Comparison of ENCODE assay signal across 5 worm cellular contexts in genomic region chrV:13396426-13396825, ce11.
TF ChIP-seq lines count a peak whose summit lies in the region.

No protein-coding gene starts in this region.

TF ChIP-seq in whole organism, L1 larva, 84 proteins besides CTCF, POLR2A, EP300 and RAD21:
- TF ChIP-seq rnt-1 (tag; optimal IDR thresholded peaks at IDR 0.05; lab: Kevin White, UChicago) = peak; percentile 13
- no peak for TF ChIP-seq lir-3 (tag; optimal IDR thresholded peaks at IDR 0.05; lab: Kevin White, UChicago; ENCODE audit: poor library complexity)
- TF ChIP-seq nhr-47 (tag; optimal IDR thresholded peaks at IDR 0.05; lab: Kevin White, UChicago) = peak; percentile 12
- peak; percentile 16; the same call in 1 of the 2 replicates for TF ChIP-seq mab-9 (GFP tag; IDR thresholded peaks at IDR 0.05; lab: Robert Waterston, UW)
- TF ChIP-seq ztf-11 (tag; optimal IDR thresholded peaks at IDR 0.05; lab: Kevin White, UChicago) = peak in 1 of 2 experiments; percentile 18
- TF ChIP-seq nhr-19 (GFP tag; conservative IDR thresholded peaks at IDR 0.05; lab: Robert Waterston, UW) = 0 out of 2 replicates have a peak, but pooled peaks have one; percentile 7
- no peak for TF ChIP-seq vab-15 (tag; optimal IDR thresholded peaks at IDR 0.05; lab: Kevin White, UChicago)
- peak; percentile 54 for TF ChIP-seq dsc-1 (tag; optimal IDR thresholded peaks at IDR 0.05; lab: Kevin White, UChicago)
- TF ChIP-seq efl-1 (optimal IDR thresholded peaks at IDR 0.05; lab: Kevin White, UChicago) = no peak
- peak in 1 of 2 experiments; percentile 86 for TF ChIP-seq efl-1 (GFP tag; optimal IDR thresholded peaks at IDR 0.05 in 1 of 2; lab: Kevin White, UChicago)
- TF ChIP-seq lin-14 (GFP tag; optimal IDR thresholded peaks at IDR 0.05; lab: Kevin White, UChicago) = peak; percentile 79
- TF ChIP-seq tbx-2 (tag; optimal IDR thresholded peaks at IDR 0.05; lab: Kevin White, UChicago) = peak; percentile 10

TF ChIP-seq in whole organism, L3 larva, 47 proteins besides CTCF, POLR2A, EP300 and RAD21:
- TF ChIP-seq hmg-11 (tag; optimal IDR thresholded peaks at IDR 0.05; lab: Kevin White, UChicago) = peak; percentile 30
- TF ChIP-seq lin-39 (tag; optimal IDR thresholded peaks at IDR 0.05; lab: Kevin White, UChicago) = peak; percentile 21
- no peak for TF ChIP-seq R02D3.7 (tag; optimal IDR thresholded peaks at IDR 0.05; lab: Kevin White, UChicago)
- peak; percentile 38 for TF ChIP-seq nfya-1 (tag; optimal IDR thresholded peaks at IDR 0.05; lab: Kevin White, UChicago; ENCODE audit: insufficient read depth)
- no peak for TF ChIP-seq zag-1 (tag; optimal IDR thresholded peaks at IDR 0.05; lab: Kevin White, UChicago)
- TF ChIP-seq mdl-1 (tag; optimal IDR thresholded peaks at IDR 0.05; lab: Kevin White, UChicago) = no peak
- TF ChIP-seq elt-2 (tag; optimal IDR thresholded peaks at IDR 0.05; lab: Kevin White, UChicago) = no peak
- TF ChIP-seq jun-1 (tag; optimal IDR thresholded peaks at IDR 0.05; lab: Kevin White, UChicago) = no peak
- TF ChIP-seq nhr-77 (tag; optimal IDR thresholded peaks at IDR 0.05; lab: Kevin White, UChicago) = no peak
- no peak for TF ChIP-seq nhr-23 (tag; optimal IDR thresholded peaks at IDR 0.05; lab: Kevin White, UChicago)
- TF ChIP-seq fkh-2 (tag; optimal IDR thresholded peaks at IDR 0.05; lab: Kevin White, UChicago) = no peak
- TF ChIP-seq ceh-16 (tag; optimal IDR thresholded peaks at IDR 0.05; lab: Kevin White, UChicago) = no peak
TF ChIP-seq in whole organism, L3 larva: peak in this region for 3.

TF ChIP-seq in whole organism, early embryonic, 17 proteins besides CTCF, POLR2A, EP300 and RAD21:
- TF ChIP-seq tra-4 (tag; optimal IDR thresholded peaks at IDR 0.05; lab: Kevin White, UChicago) = no peak
- TF ChIP-seq F13C5.2 (tag; optimal IDR thresholded peaks at IDR 0.05; lab: Kevin White, UChicago) = peak; percentile 76
- peak; percentile 28; the same call in 1 of the 2 replicates for TF ChIP-seq tbx-37 (GFP tag; conservative IDR thresholded peaks at IDR 0.05; lab: Robert Waterston, UW)
- TF ChIP-seq scrt-1 (GFP tag; IDR thresholded peaks at IDR 0.05; lab: Robert Waterston, UW) = 0 out of 2 replicates have a peak, but pooled peaks have one; percentile 45
- TF ChIP-seq ama-1 (optimal IDR thresholded peaks at IDR 0.05; lab: Kevin White, UChicago) = no peak
- TF ChIP-seq B0310.2 (tag; optimal IDR thresholded peaks at IDR 0.05; lab: Kevin White, UChicago) = no peak
- peak; percentile 59; the same call in 1 of the 2 replicates for TF ChIP-seq flt-1 (GFP tag; IDR thresholded peaks at IDR 0.05; lab: Robert Waterston, UW)
- TF ChIP-seq sea-1 (GFP tag; conservative IDR thresholded peaks at IDR 0.05; lab: Robert Waterston, UW) = peak; percentile 70; the same call in 1 of the 2 replicates
- 0 out of 2 replicates have a peak, but pooled peaks have one; percentile 46 for TF ChIP-seq pes-1 (GFP tag; IDR thresholded peaks at IDR 0.05; lab: Robert Waterston, UW)
- peak; percentile 9 for TF ChIP-seq ets-7 (tag; optimal IDR thresholded peaks at IDR 0.05; lab: Kevin White, UChicago)
- peak; percentile 30 for TF ChIP-seq ceh-36 (tag; optimal IDR thresholded peaks at IDR 0.05; lab: Kevin White, UChicago)
- no peak for TF ChIP-seq ceh-13 (GFP tag; optimal IDR thresholded peaks at IDR 0.05; lab: Kevin White, UChicago)
- no peak for TF ChIP-seq hmbx-1 (tag; optimal IDR thresholded peaks at IDR 0.05; lab: Kevin White, UChicago)
- TF ChIP-seq hnd-1 (tag; optimal IDR thresholded peaks at IDR 0.05; lab: Kevin White, UChicago) = no peak
- peak; percentile 95 for TF ChIP-seq hmg-4 (GFP tag; optimal IDR thresholded peaks at IDR 0.05; lab: Kevin White, UChicago)
- TF ChIP-seq aly-1 (tag; optimal IDR thresholded peaks at IDR 0.05; lab: Kevin White, UChicago) = peak; percentile 77
- TF ChIP-seq tbx-11 (GFP tag; IDR thresholded peaks at IDR 0.05; lab: Robert Waterston, UW) = 0 out of 2 replicates have a peak, but pooled peaks have one; percentile 55

TF ChIP-seq in whole organism, midembryonic, 9 proteins besides CTCF, POLR2A, EP300 and RAD21:
- TF ChIP-seq ztf-23 (GFP tag; IDR thresholded peaks at IDR 0.05; lab: Robert Waterston, UW) (0 out of 2 replicates have a peak, but pooled peaks have one; percentile 39), med-1 (GFP tag; optimal IDR thresholded peaks at IDR 0.05; lab: Kevin White, UChicago; ENCODE audit: insufficient read depth) (no peak), flt-1 (GFP tag; IDR thresholded peaks at IDR 0.05; lab: Robert Waterston, UW) (peak; percentile 71), ztf-29 (GFP tag; IDR thresholded peaks at IDR 0.05; lab: Robert Waterston, UW) (0 out of 2 replicates have a peak, but pooled peaks have one; percentile 27), ref-1 (GFP tag; conservative IDR thresholded peaks at IDR 0.05; lab: Robert Waterston, UW) (no peak), tab-1 (GFP tag; IDR thresholded peaks at IDR 0.05; lab: Robert Waterston, UW) (no peak), klf-2 (GFP tag; conservative IDR thresholded peaks at IDR 0.05; lab: Robert Waterston, UW) (0 out of 2 replicates have a peak, but pooled peaks have one; percentile 43), cog-1 (tag; optimal IDR thresholded peaks at IDR 0.05; lab: Kevin White, UChicago) (peak; percentile 65), T22C8.4 (GFP tag; IDR thresholded peaks at IDR 0.05; lab: Robert Waterston, UW) (no peak)

TF ChIP-seq in whole organism, young adult, 124 proteins besides CTCF, POLR2A, EP300 and RAD21:
- peak; percentile 67 for TF ChIP-seq zfh-2 (GFP tag; conservative IDR thresholded peaks at IDR 0.05; lab: Robert Waterston, UW)
- no peak for TF ChIP-seq ama-1 (optimal IDR thresholded peaks at IDR 0.05; lab: Kevin White, UChicago)
- TF ChIP-seq ama-1 (GFP tag; optimal IDR thresholded peaks at IDR 0.05; lab: Kevin White, UChicago) = no peak
- no peak for TF ChIP-seq him-1 (tag; optimal IDR thresholded peaks at IDR 0.05; lab: Kevin White, UChicago)
- no peak for TF ChIP-seq nhr-120 (GFP tag; IDR thresholded peaks at IDR 0.05; lab: Robert Waterston, UW)
- TF ChIP-seq attf-6 (GFP tag; IDR thresholded peaks at IDR 0.05; lab: Robert Waterston, UW) = no peak
- TF ChIP-seq ztf-6 (GFP tag; IDR thresholded peaks at IDR 0.05; lab: Robert Waterston, UW) = no peak
- TF ChIP-seq F39B2.1 (GFP tag; IDR thresholded peaks at IDR 0.05; lab: Robert Waterston, UW) = no peak
- TF ChIP-seq somi-1 (GFP tag; optimal IDR thresholded peaks at IDR 0.05; lab: Kevin White, UChicago) = peak; percentile 59
- no peak for TF ChIP-seq lir-1 (GFP tag; conservative IDR thresholded peaks at IDR 0.05; lab: Robert Waterston, UW)
- TF ChIP-seq rcor-1 (GFP tag; IDR thresholded peaks at IDR 0.05; lab: Robert Waterston, UW) = 0 out of 2 replicates have a peak, but pooled peaks have one; percentile 16
- no peak for TF ChIP-seq madf-3 (GFP tag; IDR thresholded peaks at IDR 0.05; lab: Robert Waterston, UW)
- no peak for TF ChIP-seq ekl-4 (GFP tag; IDR thresholded peaks at IDR 0.05; lab: Robert Waterston, UW)
- no peak for TF ChIP-seq dpl-1 (GFP tag; optimal IDR thresholded peaks at IDR 0.05; lab: Kevin White, UChicago)
- TF ChIP-seq Y53G8AR.9 (GFP tag; conservative IDR thresholded peaks at IDR 0.05; lab: Robert Waterston, UW) = no peak
- TF ChIP-seq T26A5.8 (tag; optimal IDR thresholded peaks at IDR 0.05; lab: Kevin White, UChicago) = no peak
- TF ChIP-seq ets-4 (GFP tag; optimal IDR thresholded peaks at IDR 0.05; lab: Kevin White, UChicago) = no peak
- no peak for TF ChIP-seq attf-3 (GFP tag; conservative IDR thresholded peaks at IDR 0.05; lab: Robert Waterston, UW)
- peak; percentile 80 for TF ChIP-seq ceh-27 (GFP tag; optimal IDR thresholded peaks at IDR 0.05; lab: Kevin White, UChicago)
- no peak for TF ChIP-seq nhr-90 (tag; optimal IDR thresholded peaks at IDR 0.05; lab: Kevin White, UChicago)
- TF ChIP-seq bed-1 (GFP tag; IDR thresholded peaks at IDR 0.05; lab: Robert Waterston, UW) = no peak
- no peak for TF ChIP-seq nfya-1 (tag; optimal IDR thresholded peaks at IDR 0.05; lab: Kevin White, UChicago; ENCODE audit: borderline replicate concordance, insufficient read depth)
- TF ChIP-seq nfyb-1 (GFP tag; IDR thresholded peaks at IDR 0.05; lab: Robert Waterston, UW) = no peak
- no peak for TF ChIP-seq aptf-3 (GFP tag; IDR thresholded peaks at IDR 0.05; lab: Robert Waterston, UW)
- TF ChIP-seq F55B11.4 (tag; optimal IDR thresholded peaks at IDR 0.05; lab: Kevin White, UChicago; ENCODE audit: borderline replicate concordance, insufficient read depth) = no peak
- TF ChIP-seq ztf-28 (GFP tag; IDR thresholded peaks at IDR 0.05; lab: Robert Waterston, UW) = no peak
- TF ChIP-seq F37B4.10 (GFP tag; IDR thresholded peaks at IDR 0.05; lab: Robert Waterston, UW) = no peak
- TF ChIP-seq ceh-79 (tag; optimal IDR thresholded peaks at IDR 0.05; lab: Kevin White, UChicago) = peak; percentile 8
- no peak for TF ChIP-seq die-1 (tag; optimal IDR thresholded peaks at IDR 0.05; lab: Kevin White, UChicago)
